Worm (Caenorhabditis elegans) whole organism, L4 larva: Measurements from ENCODE around the gene daf-11.

Experiments
- aly-2 ChIP-seq: sonication (generic microtip); optimal IDR thresholded peaks from 2 replicates; lab custom pipeline; 2018; ENCODE audit warnings: missing biosample characterization, missing genetic modification characterization
- ceh-44 ChIP-seq: fragments of 200-800 bp; sonication (Bioruptor generic); IDR thresholded peaks from 2 replicates; pipeline ENCODE4 v1.3.6; 2022; ENCODE audit warnings: missing genetic modification reagents, missing genetic modification characterization, missing compliant biosample characterization
- ces-1 ChIP-seq: fragments of 150-350 bp; sonication (generic microtip); optimal IDR thresholded peaks from 4 replicates; lab custom pipeline; 2014; ENCODE audit warnings: missing biosample characterization, missing genetic modification reagents, missing genetic modification characterization
- fos-1 ChIP-seq: fragments of 150-350 bp; optimal IDR thresholded peaks from 2 replicates; lab custom pipeline; 2014; ENCODE audit warnings: missing biosample characterization, missing genetic modification characterization
- lin-1 ChIP-seq: fragments of 200-800 bp; sonication (Bioruptor generic); IDR thresholded peaks from 2 replicates; pipeline ENCODE4 v1.3.6; 2022; ENCODE audit warnings: missing genetic modification reagents, missing genetic modification characterization, missing compliant biosample characterization
- lin-39 ChIP-seq: fragments of 150-350 bp; optimal IDR thresholded peaks from 2 replicates; lab custom pipeline; 2014; ENCODE audit warnings: missing biosample characterization, missing genetic modification reagents, missing genetic modification characterization
- mes-2 ChIP-seq: sonication (generic microtip); optimal IDR thresholded peaks from 2 replicates; lab custom pipeline; 2016; ENCODE audit warnings: missing genotype, mild to moderate bottlenecking, missing genetic modification characterization, missing compliant biosample characterization; ENCODE audit not compliant: poor library complexity, severe bottlenecking
- nhr-48 ChIP-seq: sonication (generic microtip); optimal IDR thresholded peaks from 2 replicates; lab custom pipeline; 2016; ENCODE audit warnings: mild to moderate bottlenecking, missing genetic modification characterization, missing compliant biosample characterization
- tra-1 ChIP-seq: fragments of 200-800 bp; sonication (Bioruptor generic); IDR thresholded peaks from 2 replicates; pipeline ENCODE4 v1.3.6; 2022; ENCODE audit warnings: missing genetic modification reagents, missing genetic modification characterization, missing compliant biosample characterization
- ztf-11 ChIP-seq: fragments of 150-350 bp; optimal IDR thresholded peaks from 2 replicates; lab custom pipeline; 2014; ENCODE audit warnings: missing biosample characterization, missing genetic modification characterization

- TF ChIP-seq nhr-48 (tag; lab: Kevin White, UChicago) (no peak), fos-1 (tag; lab: Kevin White, UChicago) (no peak), aly-2 (tag; lab: Kevin White, UChicago) (no peak), ceh-44 (GFP tag; lab: Robert Waterston, UW) (no peak), ztf-11 (tag; lab: Kevin White, UChicago) (no peak), mes-2 (no peak), lin-1 (GFP tag; lab: Robert Waterston, UW) (no peak), tra-1 (no peak), lin-39 (no peak), ces-1 (GFP tag; lab: Kevin White, UChicago) (no peak)
These were observed 11.0 kb upstream of the daf-11 start, which contains the start of gene spe-42 for ce11 chrV:11736896-11737295.
